Worm (Caenorhabditis elegans): Measurements from ENCODE around the gene ram-5.
"Not testable (repeated sequence)": the region's sequence is repeated elsewhere in the genome, so short reads cannot be mapped to it uniquely, and the experiment has no call there.

DNA sequence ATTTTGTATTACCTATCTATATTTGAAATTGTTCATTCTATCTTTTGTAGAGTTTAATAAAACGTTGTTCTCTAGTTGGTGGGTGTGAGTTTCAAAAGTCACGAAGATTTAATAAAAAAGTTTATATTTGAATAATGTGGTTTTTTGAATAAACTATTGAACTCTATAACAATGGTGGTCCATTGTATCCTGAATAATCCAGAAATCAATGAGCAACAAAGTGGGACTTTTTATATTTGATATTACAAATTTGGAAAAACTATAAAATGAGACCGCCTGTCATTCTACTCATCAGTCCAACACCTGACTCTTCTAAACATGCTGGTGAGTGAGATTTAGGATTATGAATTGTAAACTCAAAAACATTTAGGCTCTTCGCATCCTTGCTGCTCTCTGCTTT lies 21.6 kb upstream of the ram-5 start, which contains the start of gene nspc-19:
- not testable (repeated sequence) for TF ChIP-seq cog-1 (tag; optimal IDR thresholded peaks at IDR 0.05); flt-1 (GFP tag; IDR thresholded peaks at IDR 0.05); klf-2 (GFP tag; conservative IDR thresholded peaks at IDR 0.05); ztf-29 (GFP tag; IDR thresholded peaks at IDR 0.05); med-1 (GFP tag; optimal IDR thresholded peaks at IDR 0.05; ENCODE audit: insufficient read depth); ztf-23 (GFP tag; IDR thresholded peaks at IDR 0.05); tab-1 (GFP tag; IDR thresholded peaks at IDR 0.05)
